Fruit fly (Drosophila melanogaster) whole organism, embryonic: ENCODE results near the gene osp.

ENCODE experiments used
- Aef1 ChIP-seq: fragments of 200-800 bp; sonication (Bioruptor generic); IDR thresholded peaks from 3 replicates; pipeline ENCODE4 v1.3.6; 2022; ENCODE audit warnings: missing biosample characterization, missing genetic modification characterization
- CG10274 ChIP-seq: fragments of 200-800 bp; sonication (Bioruptor generic); optimal IDR thresholded peaks from 3 replicates; lab custom pipeline; 2017; ENCODE audit warnings: missing biosample characterization, mild to moderate bottlenecking, missing genetic modification characterization
- CG10543 ChIP-seq: fragments of 200-800 bp; sonication (Bioruptor generic); optimal IDR thresholded peaks from 3 replicates; lab custom pipeline; 2017; ENCODE audit warnings: missing biosample characterization, mild to moderate bottlenecking, missing genetic modification characterization, moderate library complexity
- CG10565 ChIP-seq: fragments of 200-800 bp; sonication (Bioruptor generic); optimal IDR thresholded peaks from 3 replicates; lab custom pipeline; 2016; ENCODE audit warnings: missing biosample characterization, mild to moderate bottlenecking, missing genetic modification characterization
- CG11504 ChIP-seq: fragments of 200-800 bp; sonication (Bioruptor generic); optimal IDR thresholded peaks from 3 replicates; lab custom pipeline; 2019; ENCODE audit warnings: missing biosample characterization, mild to moderate bottlenecking, missing genetic modification characterization, moderate library complexity
- CG12299 ChIP-seq: fragments of 200-800 bp; sonication (Bioruptor generic); optimal IDR thresholded peaks from 2 replicates; lab custom pipeline; 2018; ENCODE audit warnings: missing biosample characterization, mild to moderate bottlenecking, missing genetic modification characterization
- CG1233 ChIP-seq: fragments of 200-800 bp; sonication (Bioruptor generic); optimal IDR thresholded peaks from 4 replicates; lab custom pipeline; 2018; ENCODE audit warnings: missing biosample characterization, mild to moderate bottlenecking, missing genetic modification characterization
- CG12744 ChIP-seq: fragments of 200-800 bp; sonication (Bioruptor generic); optimal IDR thresholded peaks from 2 replicates; lab custom pipeline; 2016; ENCODE audit warnings: missing biosample characterization, missing genetic modification characterization
- CG1647 ChIP-seq: fragments of 200-800 bp; sonication (Bioruptor generic); optimal IDR thresholded peaks from 3 replicates; lab custom pipeline; 2016; ENCODE audit warnings: missing biosample characterization, missing genetic modification characterization
- CG16863 ChIP-seq: fragments of 200-800 bp; sonication (Bioruptor generic); optimal IDR thresholded peaks from 3 replicates; lab custom pipeline; 2016; ENCODE audit warnings: missing biosample characterization, missing genetic modification characterization
- CG18011 ChIP-seq: fragments of 200-800 bp; sonication (Bioruptor generic); optimal IDR thresholded peaks from 2 replicates; lab custom pipeline; 2017; ENCODE audit warnings: missing biosample characterization, missing genetic modification characterization, mild to moderate bottlenecking, moderate library complexity, missing genotype
- CG2875 ChIP-seq: fragments of 200-800 bp; sonication (Bioruptor generic); optimal IDR thresholded peaks from 2 replicates; lab custom pipeline; 2017; ENCODE audit warnings: missing biosample characterization, mild to moderate bottlenecking, missing genetic modification characterization, missing genetic modification reagents
- CG2889 ChIP-seq: fragments of 200-800 bp; sonication (Bioruptor generic); IDR thresholded peaks from 3 replicates; pipeline ENCODE4 v1.3.6; 2022; ENCODE audit warnings: missing biosample characterization, missing genetic modification characterization
- CG3065 ChIP-seq: fragments of 200-800 bp; sonication (Bioruptor generic); optimal IDR thresholded peaks from 2 replicates; lab custom pipeline; 2016; ENCODE audit warnings: missing biosample characterization, missing genetic modification characterization
- CG31224 ChIP-seq: fragments of 200-800 bp; sonication (Bioruptor generic); IDR thresholded peaks from 2 replicates; pipeline ENCODE4 v1.3.6; 2022; ENCODE audit warnings: missing biosample characterization, missing genetic modification characterization
- CG33557 ChIP-seq: fragments of 200-800 bp; sonication (Bioruptor generic); optimal IDR thresholded peaks from 2 replicates; lab custom pipeline; 2019; ENCODE audit warnings: missing biosample characterization, mild to moderate bottlenecking, missing genetic modification characterization, moderate library complexity
- CG3847 ChIP-seq: fragments of 200-800 bp; sonication (Bioruptor generic); IDR thresholded peaks from 2 replicates; pipeline ENCODE4 v1.3.6; 2022; ENCODE audit warnings: missing biosample characterization, missing genetic modification characterization
- CG4328 ChIP-seq: fragments of 200-800 bp; sonication (Bioruptor generic); optimal IDR thresholded peaks from 3 replicates; lab custom pipeline; 2017; ENCODE audit warnings: missing biosample characterization, missing genetic modification reagents, missing genetic modification characterization
- CG4424 ChIP-seq: fragments of 200-800 bp; sonication (Bioruptor generic); optimal IDR thresholded peaks from 3 replicates; lab custom pipeline; 2016; ENCODE audit warnings: missing biosample characterization, missing genetic modification characterization
- CG7839 ChIP-seq: fragments of 200-800 bp; sonication (Bioruptor generic); optimal IDR thresholded peaks from 3 replicates; lab custom pipeline; 2018; ENCODE audit warnings: missing biosample characterization, mild to moderate bottlenecking, missing genetic modification characterization, moderate library complexity
- CTCF ChIP-seq: fragments of 200-800 bp; sonication (Bioruptor generic); optimal IDR thresholded peaks from 2 replicates; lab custom pipeline; 2017; ENCODE audit warnings: missing biosample characterization, mild to moderate bottlenecking, missing genetic modification characterization, moderate library complexity
- CkIIα-i1 ChIP-seq: fragments of 200-800 bp; sonication (Bioruptor generic); IDR thresholded peaks from 2 replicates; pipeline ENCODE4 v1.3.6; 2022; ENCODE audit warnings: missing biosample characterization, missing genetic modification characterization
- D ChIP-seq, 2 experiments: fragments of 200-800 bp in 1 of 2; fragments of >200 bp in 1 of 2; sonication (Bioruptor generic) in 1 of 2; optimal IDR thresholded peaks; 2 replicates in 1 of 2; 3 replicates in 1 of 2; lab custom pipeline; 2017; ENCODE audit warnings: mild to moderate bottlenecking in 1 of 2, missing biosample characterization in 1 of 2, missing genetic modification characterization in 1 of 2, missing genetic modification reagents in 1 of 2
- Dfd ChIP-seq, 2 experiments: fragments of >200 bp; optimal IDR thresholded peaks; 2 replicates each; lab custom pipeline; 2017; ENCODE audit warnings: missing biosample characterization in 2 of 2, missing genetic modification characterization in 2 of 2
- Eip74EF ChIP-seq, 2 experiments: fragments of 200-800 bp in 1 of 2; fragments of >200 bp in 1 of 2; sonication (Bioruptor generic) in 1 of 2; optimal IDR thresholded peaks; 2 replicates each; lab custom pipeline; 2017 to 2019; ENCODE audit warnings: missing biosample characterization in 2 of 2, missing genetic modification characterization in 2 of 2, mild to moderate bottlenecking in 1 of 2, moderate library complexity in 1 of 2
- HLHmδ ChIP-seq: fragments of 200-800 bp; sonication (Bioruptor generic); optimal IDR thresholded peaks from 2 replicates; lab custom pipeline; 2018; ENCODE audit warnings: missing biosample characterization, mild to moderate bottlenecking, missing genetic modification characterization, moderate library complexity
- Hey ChIP-seq: fragments of 200-800 bp; sonication (Bioruptor generic); optimal IDR thresholded peaks from 3 replicates; lab custom pipeline; 2018; ENCODE audit warnings: missing biosample characterization, mild to moderate bottlenecking, missing genetic modification characterization
- MTF-1 ChIP-seq: fragments of 200-800 bp; sonication (Bioruptor generic); optimal IDR thresholded peaks from 2 replicates; lab custom pipeline; 2018; ENCODE audit warnings: missing biosample characterization, mild to moderate bottlenecking, missing genetic modification characterization, borderline replicate concordance
- Max ChIP-seq: fragments of 200-800 bp; sonication (Bioruptor generic); optimal IDR thresholded peaks from 2 replicates; lab custom pipeline; 2016; ENCODE audit warnings: missing biosample characterization, mild to moderate bottlenecking, missing genetic modification characterization
- Usf ChIP-seq: fragments of 200-800 bp; sonication (Bioruptor generic); optimal IDR thresholded peaks from 2 replicates; lab custom pipeline; 2017; ENCODE audit warnings: missing genotype, missing biosample characterization, missing genetic modification characterization
- aop ChIP-seq: fragments of 200-800 bp; sonication (Bioruptor generic); IDR thresholded peaks from 2 replicates; pipeline ENCODE4 v1.3.6; 2022; ENCODE audit warnings: missing biosample characterization, missing genetic modification characterization
- ap ChIP-seq: fragments of 200-800 bp; sonication (Bioruptor generic); IDR thresholded peaks from 2 replicates; pipeline ENCODE4 v1.3.6; 2022; ENCODE audit warnings: missing biosample characterization, missing genetic modification characterization
- cato ChIP-seq: fragments of 200-800 bp; sonication (Bioruptor generic); optimal IDR thresholded peaks from 2 replicates; lab custom pipeline; 2016; ENCODE audit warnings: missing biosample characterization, missing genetic modification characterization, borderline replicate concordance
- cg ChIP-seq: fragments of 200-800 bp; sonication (Bioruptor generic); optimal IDR thresholded peaks from 3 replicates; lab custom pipeline; 2019; ENCODE audit warnings: missing biosample characterization, mild to moderate bottlenecking, missing genetic modification characterization, moderate library complexity
- crc ChIP-seq: fragments of 200-800 bp; sonication (Bioruptor generic); optimal IDR thresholded peaks from 2 replicates; lab custom pipeline; 2016; ENCODE audit warnings: missing biosample characterization, missing genetic modification characterization
- cwo ChIP-seq: fragments of 200-800 bp; sonication (Bioruptor generic); optimal IDR thresholded peaks from 3 replicates; lab custom pipeline; 2017; ENCODE audit warnings: missing biosample characterization, missing genetic modification characterization, mild to moderate bottlenecking, moderate library complexity, missing genetic modification reagents
- disco-r ChIP-seq: fragments of 200-800 bp; sonication (Bioruptor generic); optimal IDR thresholded peaks from 2 replicates; lab custom pipeline; 2016; ENCODE audit warnings: missing biosample characterization, missing genetic modification characterization
- dpn ChIP-seq, 2 experiments: fragments of 200-800 bp; sonication (Bioruptor generic); optimal IDR thresholded peaks; 3 replicates each; lab custom pipeline; 2016; ENCODE audit warnings: missing biosample characterization in 2 of 2, missing genetic modification characterization in 2 of 2
- gcm ChIP-seq: fragments of 200-800 bp; sonication (Bioruptor generic); optimal IDR thresholded peaks from 2 replicates; lab custom pipeline; 2019; ENCODE audit warnings: missing biosample characterization, mild to moderate bottlenecking, missing genetic modification characterization, moderate library complexity
- luna ChIP-seq: fragments of 200-800 bp; sonication (Bioruptor generic); optimal IDR thresholded peaks from 2 replicates; lab custom pipeline; 2016; ENCODE audit warnings: missing biosample characterization, missing genetic modification characterization
- mld ChIP-seq: fragments of 200-800 bp; sonication (Bioruptor generic); IDR thresholded peaks from 3 replicates; pipeline ENCODE4 v1.3.6; 2022; ENCODE audit warnings: missing biosample characterization, missing genetic modification characterization; ENCODE audit not compliant: partially characterized antibody
- onecut ChIP-seq: fragments of 200-800 bp; sonication (Bioruptor generic); IDR thresholded peaks from 2 replicates; pipeline ENCODE4 v1.3.6; 2022; ENCODE audit warnings: missing biosample characterization, missing genetic modification characterization
- pan ChIP-seq, 4 experiments: fragments of >200 bp in 3 of 4; fragments of 200-800 bp in 1 of 4; sonication (Bioruptor generic) in 1 of 4; optimal IDR thresholded peaks in 3 of 4; IDR thresholded peaks in 1 of 4; 2 replicates each; pipeline versions ENCODE4 v1.3.6 to Lab custom; 2017 to 2022; ENCODE audit warnings: missing biosample characterization in 2 of 4, missing genetic modification characterization in 2 of 4, mixed read lengths in 1 of 4
- pita ChIP-seq: fragments of 200-800 bp; sonication (Bioruptor generic); optimal IDR thresholded peaks from 2 replicates; lab custom pipeline; 2017; ENCODE audit warnings: missing biosample characterization, mild to moderate bottlenecking, missing genetic modification characterization
- row ChIP-seq: fragments of 200-800 bp; sonication (Bioruptor generic); IDR thresholded peaks from 3 replicates; pipeline ENCODE4 v1.3.6; 2022; ENCODE audit warnings: missing biosample characterization, missing genetic modification characterization
- scrt ChIP-seq: fragments of 200-800 bp; sonication (Bioruptor generic); optimal IDR thresholded peaks from 2 replicates; lab custom pipeline; 2018; ENCODE audit warnings: missing biosample characterization, mild to moderate bottlenecking, missing genetic modification characterization, moderate library complexity
- sob ChIP-seq: fragments of 200-800 bp; sonication (Bioruptor generic); IDR thresholded peaks from 2 replicates; pipeline ENCODE4 v1.3.6; 2022; ENCODE audit warnings: missing biosample characterization, missing genetic modification characterization
- wdn ChIP-seq: fragments of 200-800 bp; sonication (Bioruptor generic); IDR thresholded peaks from 2 replicates; pipeline ENCODE4 v1.3.6; 2022; ENCODE audit warnings: missing biosample characterization, missing genetic modification characterization
- z ChIP-seq: fragments of 200-800 bp; sonication (Bioruptor generic); IDR thresholded peaks from 3 replicates; pipeline ENCODE4 v1.3.6; 2022; ENCODE audit warnings: missing biosample characterization, missing genetic modification characterization
- zen ChIP-seq: fragments of 200-800 bp; sonication (Bioruptor generic); optimal IDR thresholded peaks from 3 replicates; lab custom pipeline; 2018; ENCODE audit warnings: missing biosample characterization, mild to moderate bottlenecking, missing genetic modification characterization, moderate library complexity
- zfh1 ChIP-seq: fragments of 200-800 bp; sonication (Bioruptor generic); IDR thresholded peaks from 3 replicates; pipeline ENCODE4 v1.3.6; 2022; ENCODE audit warnings: missing biosample characterization, missing genetic modification characterization

The osp gene

dm6 chr2L:14673601-14674006, 15.5 kb downstream of the osp start (continued):
- TF ChIP-seq CG12744 (GFP tag; lab: Kevin White, UChicago), result no peak
- TF ChIP-seq pan (optimal IDR thresholded peaks at IDR 0.05; lab: Kevin White, UChicago), result no peak
- no peak for TF ChIP-seq pan (GFP tag; optimal IDR thresholded peaks at IDR 0.05 in 1 of 2, IDR thresholded peaks at IDR 0.05 in 1 of 2)
- TF ChIP-seq CG1233 (GFP tag; lab: Kevin White, UChicago), result no peak
- no peak for TF ChIP-seq HLHmδ (GFP tag; lab: Kevin White, UChicago)
- TF ChIP-seq row, result no peak
- no peak for TF ChIP-seq cg (GFP tag; lab: Kevin White, UChicago)
- TF ChIP-seq Max (GFP tag; lab: Kevin White, UChicago), result no peak
- TF ChIP-seq scrt (GFP tag; lab: Kevin White, UChicago), result no peak
- TF ChIP-seq cwo (GFP tag; lab: Kevin White, UChicago), result no peak
- no peak for TF ChIP-seq sob
- no peak for TF ChIP-seq cato (GFP tag; lab: Kevin White, UChicago)
- no peak for TF ChIP-seq CG3065 (GFP tag; lab: Kevin White, UChicago)
- TF ChIP-seq CG4424 (GFP tag; lab: Kevin White, UChicago), result no peak
- no peak for TF ChIP-seq Aef1 (GFP tag; lab: Robert Waterston, UW)
- TF ChIP-seq Dfd (GFP tag; optimal IDR thresholded peaks at IDR 0.05; lab: Kevin White, UChicago), result no peak
- no peak for TF ChIP-seq mld (GFP tag; lab: Robert Waterston, UW)
- no peak for TF ChIP-seq CTCF (GFP tag; lab: Kevin White, UChicago)
- TF ChIP-seq gcm (GFP tag; lab: Kevin White, UChicago), result no peak
- TF ChIP-seq CG12299 (tag; lab: Kevin White, UChicago), result no peak
- no peak for TF ChIP-seq Eip74EF (GFP tag; optimal IDR thresholded peaks at IDR 0.05; lab: Kevin White, UChicago)
- TF ChIP-seq aop (GFP tag; lab: Robert Waterston, UW), result no peak
- TF ChIP-seq CG10565, result no peak
- no peak for TF ChIP-seq CG10543 (GFP tag; lab: Kevin White, UChicago)
- no peak for TF ChIP-seq z (GFP tag; lab: Robert Waterston, UW)
- TF ChIP-seq CG2875 (GFP tag; lab: Kevin White, UChicago), result no peak
- TF ChIP-seq disco-r (GFP tag; lab: Kevin White, UChicago), result no peak
- TF ChIP-seq dpn (GFP tag; optimal IDR thresholded peaks at IDR 0.05; lab: Kevin White, UChicago), result no peak
- no peak for TF ChIP-seq CG4328 (GFP tag; lab: Kevin White, UChicago)
- TF ChIP-seq zen (tag; lab: Kevin White, UChicago), result no peak
- TF ChIP-seq luna (GFP tag; lab: Kevin White, UChicago), result no peak
- no peak for TF ChIP-seq onecut (GFP tag; lab: Robert Waterston, UW)
- TF ChIP-seq pita (GFP tag; lab: Kevin White, UChicago), result no peak
- no peak for TF ChIP-seq CkIIα-i1 (GFP tag; lab: Robert Waterston, UW)
- TF ChIP-seq Usf (GFP tag; lab: Kevin White, UChicago), result no peak
- no peak for TF ChIP-seq CG31224 (GFP tag; lab: Robert Waterston, UW)
- TF ChIP-seq zfh1 (GFP tag; lab: Robert Waterston, UW), result 0 out of 3 replicates have a peak, but pooled peaks have one; percentile 10
- no peak for TF ChIP-seq wdn
- no peak for TF ChIP-seq D (optimal IDR thresholded peaks at IDR 0.05; lab: Kevin White, UChicago)
- no peak for TF ChIP-seq D (GFP tag; optimal IDR thresholded peaks at IDR 0.05; lab: Kevin White, UChicago)
- no peak for TF ChIP-seq CG16863
- TF ChIP-seq CG2889 (GFP tag; lab: Robert Waterston, UW), result no peak
- no peak for TF ChIP-seq ap
- TF ChIP-seq crc (GFP tag; lab: Kevin White, UChicago), result no peak
- TF ChIP-seq CG3847, result no peak
- no peak for TF ChIP-seq CG7839 (tag; lab: Kevin White, UChicago)
- peak; percentile 35 for TF ChIP-seq CG33557 (GFP tag; lab: Kevin White, UChicago)
- no peak for TF ChIP-seq CG1647 (GFP tag; lab: Kevin White, UChicago)
- no peak for TF ChIP-seq CG11504 (tag; lab: Kevin White, UChicago)
- TF ChIP-seq CG18011 (GFP tag; lab: Kevin White, UChicago), result no peak
- TF ChIP-seq MTF-1, result no peak
- TF ChIP-seq CG10274 (GFP tag; lab: Kevin White, UChicago), result no peak
- no peak for TF ChIP-seq Hey (tag; lab: Kevin White, UChicago)
